Fruit fly (Drosophila melanogaster) whole organism: ENCODE data around the gene CG17819.
A peak's percentile ranks its signal among the peaks of the same experiment; 100 is the strongest.

ENCODE experiments used
- CG8478 ChIP-seq: fragments of >200 bp; optimal IDR thresholded peaks from 2 replicates; lab custom pipeline; 2018; ENCODE audit warnings: inconsistent platforms
- Dll ChIP-seq: fragments of >200 bp; optimal IDR thresholded peaks from 2 replicates; lab custom pipeline; 2017
- EcR ChIP-seq, 2 experiments: fragments of >200 bp; optimal IDR thresholded peaks; 2 replicates each; lab custom pipeline; 2017; ENCODE audit warnings: missing biosample characterization in 2 of 2, missing genetic modification characterization in 2 of 2, missing genetic modification reagents in 2 of 2
- pan ChIP-seq: fragments of >200 bp; optimal IDR thresholded peaks from 2 replicates; lab custom pipeline; 2017
- psq ChIP-seq: fragments of >200 bp; optimal IDR thresholded peaks from 2 replicates; lab custom pipeline; 2017
- usp ChIP-seq: fragments of >200 bp; optimal IDR thresholded peaks from 2 replicates; lab custom pipeline; 2017; ENCODE audit warnings: missing biosample characterization, missing genetic modification characterization, mixed read lengths

The CG17819 gene

dm6 chr3R:21884354-21884753 lies 996 bp downstream of the CG17819 start, which contains the start of gene fit:
Gene fit, minus strand, starts transcription at chr3R:21884454.
- TF ChIP-seq pan (no peak), CG8478 (no peak), EcR (GFP tag; optimal IDR thresholded peaks at IDR 0.05; lab: Kevin White, UChicago) (no peak), psq (no peak), usp (GFP tag; lab: Kevin White, UChicago) (no peak), Dll (no peak)

DNA sequence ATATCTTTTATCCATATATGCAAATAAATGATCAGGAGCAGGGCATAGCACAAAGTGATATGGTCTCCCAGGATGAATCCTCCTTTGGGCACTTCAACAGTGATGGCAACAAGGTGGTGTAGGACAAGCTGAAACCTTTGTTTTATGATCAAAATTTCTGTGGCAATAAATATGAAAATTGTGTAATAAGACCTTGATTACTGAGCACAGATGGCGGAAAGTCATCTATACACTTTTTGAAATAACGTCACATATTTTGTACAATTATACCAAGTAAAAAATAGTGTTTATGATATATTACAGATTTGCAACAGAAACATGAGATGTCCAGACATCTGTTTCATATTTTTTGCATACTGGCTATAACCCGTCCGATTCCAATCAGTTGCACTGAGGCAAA lies 4.8 kb downstream of the CG17819 start, which contains the start of gene CG31465:
TSS of gene CG31465 (plus strand) at position 301 of the 400 bp plus-strand sequence.
- TF ChIP-seq usp (GFP tag; lab: Kevin White, UChicago) = no peak
- no peak for TF ChIP-seq EcR (GFP tag; optimal IDR thresholded peaks at IDR 0.05; lab: Kevin White, UChicago)
- TF ChIP-seq Dll = no peak
- TF ChIP-seq psq = no peak
- no peak for TF ChIP-seq CG8478
- TF ChIP-seq pan = no peak

DNA sequence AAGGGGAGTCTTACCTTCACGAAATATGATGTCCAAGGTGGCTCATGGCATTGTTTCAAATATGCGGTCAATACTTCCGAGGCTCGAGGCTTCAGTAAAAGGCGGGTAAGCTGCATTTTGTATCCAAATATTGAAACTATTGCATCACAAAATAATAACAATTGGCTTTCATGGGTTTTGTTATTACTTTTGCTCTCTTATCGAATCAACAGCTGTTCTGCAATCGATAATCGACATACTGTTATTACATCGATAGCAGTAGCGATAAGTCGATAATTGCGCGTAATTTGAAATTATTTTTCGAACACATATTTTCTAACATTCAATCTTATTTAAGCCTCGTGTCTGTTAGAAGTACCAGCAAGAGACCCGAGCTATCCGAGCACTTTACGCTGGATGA lies 6.9 kb downstream of the CG17819 start, which contains the start of gene CG34148:
TSS of gene CG34148 (minus strand) at position 214 of the 400 bp plus-strand sequence.
- no peak for TF ChIP-seq Dll
- TF ChIP-seq EcR (GFP tag; optimal IDR thresholded peaks at IDR 0.05; lab: Kevin White, UChicago) = no peak
- TF ChIP-seq psq = no peak
- TF ChIP-seq usp (GFP tag; lab: Kevin White, UChicago) = no peak
- no peak for TF ChIP-seq CG8478
- no peak for TF ChIP-seq pan

DNA sequence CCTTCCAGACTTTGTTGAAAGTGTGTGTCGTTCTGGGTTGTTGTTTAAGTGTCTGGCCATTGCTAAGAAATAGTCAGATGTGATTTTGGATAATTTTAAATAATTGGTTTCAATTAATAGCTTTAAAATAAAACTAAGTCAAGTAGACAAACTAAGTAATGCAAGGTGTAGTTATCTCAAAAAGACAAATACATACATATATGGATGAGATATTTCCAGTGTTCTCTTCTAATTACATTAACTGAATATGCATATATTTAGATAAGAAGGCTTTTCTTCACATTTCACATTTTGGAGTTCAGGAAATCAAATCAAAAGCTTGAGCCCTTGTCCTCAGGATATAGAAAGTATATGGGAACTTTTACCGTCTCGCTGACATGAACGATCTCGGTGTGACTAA lies 7.7 kb downstream of the CG17819 start, which contains the start of gene P5CDh2:
TSS of gene P5CDh2 (plus strand) at position 301 of the 400 bp plus-strand sequence.
- TF ChIP-seq CG8478 (no peak), usp (GFP tag; lab: Kevin White, UChicago) (no peak), Dll (no peak), pan (no peak), EcR (GFP tag; optimal IDR thresholded peaks at IDR 0.05; lab: Kevin White, UChicago) (no peak), psq (no peak)

DNA sequence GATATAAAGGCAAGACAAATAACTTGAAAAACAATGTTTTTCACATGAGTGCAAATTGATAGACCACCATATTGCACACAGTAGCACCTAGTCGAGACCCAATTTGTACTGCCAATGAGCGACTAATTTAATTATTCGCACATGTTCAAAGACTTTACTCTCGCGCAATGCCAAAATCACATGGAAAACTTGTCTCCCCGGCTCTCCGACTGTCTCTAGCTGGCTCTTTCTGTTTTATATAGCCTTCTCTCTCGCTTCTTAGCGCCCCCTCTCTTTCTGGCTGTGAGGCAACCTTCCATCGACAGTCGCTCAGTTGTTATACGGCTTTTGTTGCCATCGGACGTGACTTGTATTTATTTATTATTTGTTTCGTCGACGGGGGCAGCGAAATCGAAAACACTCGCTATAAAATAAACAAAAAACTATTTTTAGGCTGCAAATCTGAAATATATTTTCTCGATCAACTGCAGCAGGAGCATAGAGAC lies 10.3 kb downstream of the CG17819 start, which contains the start of gene CG6656:
TSS of gene CG6656 (plus strand) at position 312 of the 485 bp plus-strand sequence.
- peak; percentile 68 for TF ChIP-seq CG8478
- peak; percentile 72 for TF ChIP-seq pan
- TF ChIP-seq usp (GFP tag; lab: Kevin White, UChicago) = no peak

DNA sequence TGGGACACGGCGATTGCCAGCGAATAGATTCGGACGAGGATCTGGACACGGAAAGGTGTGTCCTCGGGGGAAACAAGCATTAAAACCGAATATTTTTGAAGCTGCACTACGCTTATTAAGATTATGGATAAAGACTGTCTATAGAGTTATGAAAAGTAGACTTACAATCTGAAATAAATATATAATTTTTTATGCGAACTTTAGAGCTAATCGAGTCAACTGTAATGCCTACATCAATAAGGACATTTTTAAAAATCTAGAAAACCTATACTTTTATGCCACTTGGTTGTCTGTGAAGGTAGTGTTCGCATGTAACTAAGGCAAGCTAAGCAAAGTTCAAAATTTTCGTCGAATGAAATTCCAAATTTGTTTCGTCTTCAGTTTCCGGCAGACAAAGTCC lies 11.9 kb downstream of the CG17819 start, which contains the start of gene CG31178:
TSS of gene CG31178 (plus strand) at position 301 of the 400 bp plus-strand sequence.
- TF ChIP-seq CG8478 (no peak), psq (no peak), Dll (no peak), usp (GFP tag; lab: Kevin White, UChicago) (no peak), EcR (GFP tag; optimal IDR thresholded peaks at IDR 0.05; lab: Kevin White, UChicago) (no peak), pan (no peak)

- TF ChIP-seq usp (GFP tag; lab: Kevin White, UChicago) = no peak
- TF ChIP-seq CG8478 = no peak
- no peak for TF ChIP-seq pan
- TF ChIP-seq Dll = no peak
- no peak for TF ChIP-seq psq
- no peak for TF ChIP-seq EcR (GFP tag; optimal IDR thresholded peaks at IDR 0.05; lab: Kevin White, UChicago)
These were observed 13.9 kb downstream of the CG17819 start for dm6 chr3R:21871348-21871940.

DNA sequence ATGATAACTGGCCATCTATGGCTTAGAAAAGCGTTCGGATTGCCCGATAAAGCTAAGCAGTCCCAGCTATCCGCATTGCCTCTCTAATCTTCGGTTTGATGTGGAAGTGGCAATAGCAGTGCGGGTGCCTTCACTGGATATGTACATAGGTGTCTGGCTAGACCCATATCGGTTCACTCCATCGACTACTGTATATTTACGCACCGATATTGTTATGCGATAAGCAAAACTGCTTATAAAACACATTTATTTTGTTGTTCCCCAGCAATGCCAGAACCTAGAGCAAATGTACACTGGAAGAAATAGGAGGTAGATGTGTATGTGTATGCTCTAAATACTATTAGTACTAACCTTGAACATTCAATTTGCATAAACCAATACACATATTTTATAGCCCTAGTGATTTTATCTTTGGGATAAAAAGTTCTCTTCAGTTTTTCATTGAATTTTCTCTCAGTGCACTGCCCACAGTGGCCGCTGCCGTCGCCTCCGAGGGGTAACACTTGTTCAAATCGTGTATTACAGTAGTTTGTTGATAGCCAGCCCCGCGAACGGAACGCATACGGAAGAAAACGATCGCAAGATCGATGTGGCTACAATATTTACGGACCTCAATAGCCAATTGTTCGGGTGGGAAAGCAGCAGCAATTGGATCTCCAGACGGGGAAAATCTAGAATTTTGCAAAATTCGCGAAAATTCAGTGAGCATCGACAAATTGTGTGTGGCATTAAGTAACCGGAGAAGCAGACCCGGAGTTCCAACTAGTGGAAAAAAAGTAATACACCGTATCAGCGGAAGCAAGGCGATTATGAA lies 15.0 kb downstream of the CG17819 start, which contains the start of gene CG31431:
TSS of gene CG31431 (plus strand) at position 524 of the 814 bp plus-strand sequence.
- no peak for TF ChIP-seq Dll
- TF ChIP-seq psq = no peak
- no peak for TF ChIP-seq EcR (GFP tag; optimal IDR thresholded peaks at IDR 0.05; lab: Kevin White, UChicago)
- no peak for TF ChIP-seq pan
- TF ChIP-seq usp (GFP tag; lab: Kevin White, UChicago) = no peak
- TF ChIP-seq CG8478 = no peak

- TF ChIP-seq usp (GFP tag; lab: Kevin White, UChicago) (no peak), psq (no peak), CG8478 (no peak), Dll (no peak), pan (no peak), EcR (GFP tag; optimal IDR thresholded peaks at IDR 0.05; lab: Kevin White, UChicago) (no peak)
These were observed 15.8 kb downstream of the CG17819 start, which contains the start of gene CG31174 for dm6 chr3R:21869464-21870100. Gene CG31174, minus strand, starts transcription at chr3R:21869514.

DNA sequence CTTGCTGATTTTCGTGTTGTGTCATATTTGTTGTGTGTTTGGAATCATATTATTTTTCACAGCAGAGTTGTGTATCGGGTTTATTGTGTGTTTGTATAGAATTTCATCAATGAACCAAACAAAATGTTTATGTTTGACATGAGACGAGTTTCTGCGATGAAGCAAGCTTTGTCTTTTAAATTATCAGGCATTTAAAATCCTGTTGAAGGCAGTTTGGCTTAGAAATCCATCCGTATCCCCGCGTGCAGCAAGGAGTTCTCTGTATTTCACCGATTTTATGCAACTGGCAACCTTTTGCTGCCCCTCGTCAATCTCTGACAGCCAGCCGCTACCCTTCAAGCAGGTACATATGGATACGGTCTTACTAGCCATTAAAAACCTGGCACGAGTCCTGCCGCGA lies 17.5 kb downstream of the CG17819 start, which contains the start of the genes CG6569 and Cby:
TSS of gene CG6569 (minus strand) at position 101 of the 400 bp plus-strand sequence.
TSS of gene Cby (plus strand) at position 185 of the 400 bp plus-strand sequence.
- no peak for TF ChIP-seq usp (GFP tag; lab: Kevin White, UChicago)
- TF ChIP-seq CG8478 = no peak
- TF ChIP-seq psq = no peak
- TF ChIP-seq Dll = no peak
- TF ChIP-seq EcR (GFP tag; optimal IDR thresholded peaks at IDR 0.05; lab: Kevin White, UChicago) = no peak
- no peak for TF ChIP-seq pan

dm6 chr3R:21864992-21865391 lies 20.4 kb downstream of the CG17819 start, which contains the start of gene lsn:
Gene lsn, plus strand, starts transcription at chr3R:21865168.
- no peak for TF ChIP-seq EcR (GFP tag; optimal IDR thresholded peaks at IDR 0.05; lab: Kevin White, UChicago)

DNA sequence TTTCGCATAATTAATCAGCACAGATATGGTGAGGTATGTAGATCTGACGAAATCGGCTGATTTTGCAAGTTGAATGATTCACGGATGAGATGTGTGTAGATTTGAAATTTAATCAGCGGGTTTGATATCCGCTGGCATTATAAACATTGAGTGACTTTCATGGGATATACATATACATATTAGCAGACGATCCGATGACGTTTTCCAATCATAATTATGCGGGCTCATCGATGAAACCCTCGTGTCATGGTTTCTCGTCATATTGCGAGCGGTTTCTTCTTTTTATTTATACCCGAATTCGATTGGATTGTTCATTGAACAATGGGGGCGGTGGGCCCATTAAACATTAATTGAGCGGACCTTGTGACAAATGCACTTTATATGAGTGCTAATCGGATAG lies 20.9 kb downstream of the CG17819 start:
- TF ChIP-seq Dll (no peak), pan (no peak), usp (GFP tag; lab: Kevin White, UChicago) (no peak), psq (no peak), CG8478 (no peak), EcR (GFP tag; optimal IDR thresholded peaks at IDR 0.05; lab: Kevin White, UChicago) (no peak)
